Fruit fly (Drosophila melanogaster) S2 (cell line): ENCODE measurements around the gene Tmep.

Experiments used
- CG8478 ChIP-seq: fragments of >200 bp; optimal IDR thresholded peaks from 2 replicates; lab custom pipeline; 2018
- CTCF ChIP-seq, 2 experiments: fragments of >200 bp; optimal IDR thresholded peaks; 2 replicates each; lab custom pipeline; 2018

dm6 chr3L:1584003-1584402 lies 15.0 kb downstream of the Tmep start:
- TF ChIP-seq CTCF (optimal IDR thresholded peaks at IDR 0.05; lab: Kevin White, UChicago): no peak
- no peak for TF ChIP-seq CG8478 (lab: Kevin White, UChicago)
